Fruit fly (Drosophila melanogaster): ENCODE results near the gene PolG1.

dm6 chr2L:13827557-13827956 lies at the start of gene PolG1:
- TF ChIP-seq HLH3B (GFP tag; IDR thresholded peaks at IDR 0.05) (no peak), Blimp-1 (GFP tag; optimal IDR thresholded peaks at IDR 0.05) (no peak), Dip2 (GFP tag; IDR thresholded peaks at IDR 0.05) (no peak), CG3065 (GFP tag; optimal IDR thresholded peaks at IDR 0.05) (no peak), CG12659 (GFP tag; optimal IDR thresholded peaks at IDR 0.05) (no peak), eyg (GFP tag; optimal IDR thresholded peaks at IDR 0.05) (no peak), CrebB (tag; optimal IDR thresholded peaks at IDR 0.05) (no peak), seq (GFP tag; IDR thresholded peaks at IDR 0.05) (no peak), CG8478 (optimal IDR thresholded peaks at IDR 0.05) (no peak), lilli (GFP tag; optimal IDR thresholded peaks at IDR 0.05) (no peak), MBD-R2 (GFP tag; IDR thresholded peaks at IDR 0.05) (peak; percentile 58), CG12391 (tag; optimal IDR thresholded peaks at IDR 0.05) (no peak)

Data from whole organism, embryonic.